Worm (Caenorhabditis elegans): ENCODE results near the gene C54D2.6.

C54D2.6 gene

ce11 chrX:7881307-7881706 lies 34.0 kb upstream of the C54D2.6 start:
- no peak for TF ChIP-seq lin-15B (tag; optimal IDR thresholded peaks at IDR 0.05)
- TF ChIP-seq ceh-82 (tag; optimal IDR thresholded peaks at IDR 0.05) = no peak
- no peak for TF ChIP-seq ztf-4 (tag; optimal IDR thresholded peaks at IDR 0.05)
- TF ChIP-seq unc-39 (tag; optimal IDR thresholded peaks at IDR 0.05) = no peak
- TF ChIP-seq fkh-10 (GFP tag; optimal IDR thresholded peaks at IDR 0.05) = no peak
- no peak for TF ChIP-seq nfya-1 (tag; optimal IDR thresholded peaks at IDR 0.05; ENCODE audit: insufficient read depth)
- TF ChIP-seq elt-2 (tag; optimal IDR thresholded peaks at IDR 0.05) = no peak
- no peak for TF ChIP-seq jun-1 (tag; optimal IDR thresholded peaks at IDR 0.05)
- TF ChIP-seq ztf-11 (tag; optimal IDR thresholded peaks at IDR 0.05) = no peak
- TF ChIP-seq nhr-237 (tag; optimal IDR thresholded peaks at IDR 0.05) = no peak
- no peak for TF ChIP-seq nhr-76 (tag; optimal IDR thresholded peaks at IDR 0.05)
- no peak for TF ChIP-seq egl-5 (tag; optimal IDR thresholded peaks at IDR 0.05)

- TF ChIP-seq skn-1 (tag; optimal IDR thresholded peaks at IDR 0.05) (no peak), daf-12 (tag; optimal IDR thresholded peaks at IDR 0.05) (no peak), nhr-237 (tag; optimal IDR thresholded peaks at IDR 0.05) (no peak), ceh-16 (tag; optimal IDR thresholded peaks at IDR 0.05) (no peak), elt-2 (tag; optimal IDR thresholded peaks at IDR 0.05) (no peak), fkh-10 (GFP tag; optimal IDR thresholded peaks at IDR 0.05) (no peak), elt-1 (tag; optimal IDR thresholded peaks at IDR 0.05) (peak; percentile 48), nfya-1 (tag; optimal IDR thresholded peaks at IDR 0.05; ENCODE audit: insufficient read depth) (no peak), nhr-12 (tag; optimal IDR thresholded peaks at IDR 0.05) (no peak), ceh-28 (tag; optimal IDR thresholded peaks at IDR 0.05) (peak; percentile 53), pha-4 (tag; optimal IDR thresholded peaks at IDR 0.05) (no peak), sea-2 (GFP tag; optimal IDR thresholded peaks at IDR 0.05) (no peak), nhr-25 (tag; optimal IDR thresholded peaks at IDR 0.05) (no peak), tbx-2 (tag; optimal IDR thresholded peaks at IDR 0.05) (no peak), lsy-12 (tag; optimal IDR thresholded peaks at IDR 0.05) (no peak), nhr-23 (tag; optimal IDR thresholded peaks at IDR 0.05) (no peak), fkh-2 (tag; optimal IDR thresholded peaks at IDR 0.05) (no peak), elt-3 (tag; optimal IDR thresholded peaks at IDR 0.05) (peak in 1 of 3 experiments; percentile 6), zag-1 (tag; optimal IDR thresholded peaks at IDR 0.05) (no peak), ama-1 (optimal IDR thresholded peaks at IDR 0.05) (no peak), ceh-9 (tag; optimal IDR thresholded peaks at IDR 0.05) (no peak), nhr-28 (tag; optimal IDR thresholded peaks at IDR 0.05) (no peak), eor-1 (tag; optimal IDR thresholded peaks at IDR 0.05) (no peak)
Measured at ce11 chrX:7880848-7881247, 33.5 kb upstream of the C54D2.6 start, which contains the start of gene C39D10.8. Gene C39D10.8 (minus strand): TSS chrX:7880948.

ce11 chrX:7875854-7876253 lies 28.5 kb upstream of the C54D2.6 start, which contains the start of gene cca-1:
Gene cca-1 (minus strand): TSS chrX:7875954.
- TF ChIP-seq ztf-4 (tag; optimal IDR thresholded peaks at IDR 0.05) (no peak), tbx-2 (tag; optimal IDR thresholded peaks at IDR 0.05) (no peak), R02D3.7 (tag; optimal IDR thresholded peaks at IDR 0.05) (no peak), nhr-77 (tag; optimal IDR thresholded peaks at IDR 0.05) (no peak), elt-2 (tag; optimal IDR thresholded peaks at IDR 0.05) (no peak), hmg-11 (tag; optimal IDR thresholded peaks at IDR 0.05) (no peak), unc-39 (tag; optimal IDR thresholded peaks at IDR 0.05) (no peak), egl-5 (tag; optimal IDR thresholded peaks at IDR 0.05) (no peak), fkh-10 (GFP tag; optimal IDR thresholded peaks at IDR 0.05) (no peak), lin-39 (tag; optimal IDR thresholded peaks at IDR 0.05) (no peak), eor-1 (tag; optimal IDR thresholded peaks at IDR 0.05) (no peak), jun-1 (tag; optimal IDR thresholded peaks at IDR 0.05) (no peak), pha-4 (tag; optimal IDR thresholded peaks at IDR 0.05) (no peak), ama-1 (optimal IDR thresholded peaks at IDR 0.05) (no peak), nhr-28 (tag; optimal IDR thresholded peaks at IDR 0.05) (no peak), nhr-76 (tag; optimal IDR thresholded peaks at IDR 0.05) (no peak), pqm-1 (tag; optimal IDR thresholded peaks at IDR 0.05) (no peak), sea-2 (GFP tag; optimal IDR thresholded peaks at IDR 0.05) (no peak), elt-3 (tag; optimal IDR thresholded peaks at IDR 0.05) (no peak), ceh-28 (tag; optimal IDR thresholded peaks at IDR 0.05) (no peak)

ce11 chrX:7873350-7873749 lies 26.0 kb upstream of the C54D2.6 start:
- TF ChIP-seq lin-39 (tag; optimal IDR thresholded peaks at IDR 0.05) = peak; percentile 22
- TF ChIP-seq R02D3.7 (tag; optimal IDR thresholded peaks at IDR 0.05) = no peak
